Fruit fly (Drosophila melanogaster) whole organism, pupa: Measurements from ENCODE around the gene Cpr65Aw.

Experiments used
- CG10348 ChIP-seq: fragments of 200-800 bp; sonication (Bioruptor generic); IDR thresholded peaks from 2 replicates; pipeline ENCODE4 v1.3.6; 2022; ENCODE audit warnings: missing biosample characterization, missing genetic modification characterization
- CG12605 ChIP-seq: fragments of 200-800 bp; sonication (Bioruptor generic); IDR thresholded peaks from 2 replicates; pipeline ENCODE4 v1.3.6; 2022; ENCODE audit warnings: missing biosample characterization, missing genetic modification characterization
- CG13204 ChIP-seq: fragments of 200-800 bp; sonication (Bioruptor generic); optimal IDR thresholded peaks from 2 replicates; lab custom pipeline; 2018; ENCODE audit warnings: missing biosample characterization, mild to moderate bottlenecking, missing genetic modification characterization, moderate library complexity
- CG14655 ChIP-seq: fragments of 200-800 bp; sonication (Bioruptor generic); optimal IDR thresholded peaks from 3 replicates; lab custom pipeline; 2017; ENCODE audit warnings: mild to moderate bottlenecking, missing biosample characterization, missing genetic modification reagents, missing genetic modification characterization
- CG15710 ChIP-seq: fragments of 200-800 bp; sonication (Bioruptor generic); optimal IDR thresholded peaks from 2 replicates; lab custom pipeline; 2018; ENCODE audit warnings: missing biosample characterization, mild to moderate bottlenecking, missing genetic modification characterization, moderate library complexity
- CG17806 ChIP-seq: fragments of 200-800 bp; sonication (Bioruptor generic); optimal IDR thresholded peaks from 2 replicates; lab custom pipeline; 2018; ENCODE audit warnings: missing biosample characterization, mild to moderate bottlenecking, missing genetic modification characterization, moderate library complexity
- CG32121 ChIP-seq: fragments of 200-800 bp; sonication (Bioruptor generic); IDR thresholded peaks from 2 replicates; pipeline ENCODE4 v1.3.6; 2022; ENCODE audit warnings: missing biosample characterization, missing genetic modification characterization
- CG34367 ChIP-seq: fragments of 200-800 bp; sonication (Bioruptor generic); optimal IDR thresholded peaks from 2 replicates; lab custom pipeline; 2018; ENCODE audit warnings: missing biosample characterization, mild to moderate bottlenecking, missing genetic modification characterization
- CG4496 ChIP-seq: fragments of 200-800 bp; sonication (Bioruptor generic); IDR thresholded peaks from 3 replicates; pipeline ENCODE4 v1.3.6; 2022; ENCODE audit warnings: missing biosample characterization, missing genetic modification characterization
- CG8159 ChIP-seq: fragments of 200-800 bp; sonication (Bioruptor generic); optimal IDR thresholded peaks from 3 replicates; lab custom pipeline; 2018; ENCODE audit warnings: missing biosample characterization, mild to moderate bottlenecking, missing genetic modification characterization, moderate library complexity
- CG8301 ChIP-seq: fragments of 200-800 bp; sonication (Bioruptor generic); optimal IDR thresholded peaks from 2 replicates; lab custom pipeline; 2018; ENCODE audit warnings: missing biosample characterization, mild to moderate bottlenecking, missing genetic modification characterization
- CG9948 ChIP-seq: fragments of 200-800 bp; sonication (Bioruptor generic); optimal IDR thresholded peaks from 2 replicates; lab custom pipeline; 2018; ENCODE audit warnings: missing biosample characterization, mild to moderate bottlenecking, missing genetic modification characterization, moderate library complexity
- D1 ChIP-seq: fragments of 200-800 bp; sonication (Bioruptor generic); optimal IDR thresholded peaks from 2 replicates; lab custom pipeline; 2018; ENCODE audit warnings: missing biosample characterization, mild to moderate bottlenecking, missing genetic modification characterization, moderate library complexity
- EcR ChIP-seq: fragments of 200-800 bp; sonication (Bioruptor generic); optimal IDR thresholded peaks from 3 replicates; lab custom pipeline; 2019; ENCODE audit warnings: missing biosample characterization, missing genetic modification characterization, mild to moderate bottlenecking, moderate library complexity, missing genetic modification reagents
- Ets98B ChIP-seq: fragments of 200-800 bp; sonication (Bioruptor generic); IDR thresholded peaks from 2 replicates; pipeline ENCODE4 v1.3.6; 2022; ENCODE audit warnings: missing biosample characterization, missing genetic modification characterization
- Pif1A ChIP-seq: fragments of 200-800 bp; sonication (Bioruptor generic); optimal IDR thresholded peaks from 3 replicates; lab custom pipeline; 2016; ENCODE audit warnings: missing biosample characterization, missing genetic modification characterization
- Pif1B ChIP-seq: fragments of 200-800 bp; sonication (Bioruptor generic); optimal IDR thresholded peaks from 3 replicates; lab custom pipeline; 2016; ENCODE audit warnings: missing biosample characterization, missing genetic modification characterization
- Snoo ChIP-seq: fragments of 200-800 bp; sonication (Bioruptor generic); optimal IDR thresholded peaks from 3 replicates; lab custom pipeline; 2017; ENCODE audit warnings: missing biosample characterization, mild to moderate bottlenecking, missing genetic modification characterization, inconsistent platforms
- fd96Ca ChIP-seq: fragments of 200-800 bp; sonication (Bioruptor generic); IDR thresholded peaks from 3 replicates; pipeline ENCODE4 v1.3.6; 2022; ENCODE audit warnings: missing biosample characterization, missing genetic modification characterization
- gl ChIP-seq: fragments of 200-800 bp; sonication (Bioruptor generic); optimal IDR thresholded peaks from 2 replicates; lab custom pipeline; 2018; ENCODE audit warnings: missing biosample characterization, mild to moderate bottlenecking, missing genetic modification characterization
- rn ChIP-seq: fragments of 200-800 bp; sonication (Bioruptor generic); IDR thresholded peaks from 2 replicates; pipeline ENCODE4 v1.3.6; 2022; ENCODE audit warnings: missing biosample characterization, missing genetic modification characterization

The Cpr65Aw gene

dm6 chr3L:6138018-6138417 is 4.2 kb downstream of the Cpr65Aw start, which contains the start of gene Lcp65Ae:
Gene Lcp65Ae, minus strand, starts transcription at chr3L:6138118.
- TF ChIP-seq CG14655: no peak
- no peak for TF ChIP-seq Snoo (tag; lab: Kevin White, UChicago)
- TF ChIP-seq CG17806 (tag; lab: Kevin White, UChicago): no peak

dm6 chr3L:6136691-6137090 is 5.5 kb downstream of the Cpr65Aw start, which contains the start of gene Lcp65Af:
Gene Lcp65Af, minus strand, starts transcription at chr3L:6136791.
- TF ChIP-seq CG34367 (tag; lab: Kevin White, UChicago) (no peak), CG14655 (no peak), gl (tag; lab: Kevin White, UChicago) (no peak), CG12605 (GFP tag; lab: Robert Waterston, UW) (no peak), Pif1B (GFP tag; lab: Kevin White, UChicago) (no peak), CG9948 (no peak), CG17806 (tag; lab: Kevin White, UChicago) (no peak), Snoo (tag; lab: Kevin White, UChicago) (no peak), CG13204 (GFP tag; lab: Kevin White, UChicago) (no peak), EcR (no peak), CG8159 (tag; lab: Kevin White, UChicago) (no peak), rn (GFP tag; lab: Robert Waterston, UW) (no peak), CG32121 (GFP tag; lab: Robert Waterston, UW) (no peak)

dm6 chr3L:6135174-6135573 is 7.0 kb downstream of the Cpr65Aw start, which contains the start of gene Lcp65Ag1:
Gene Lcp65Ag1, minus strand, starts transcription at chr3L:6135274.
- TF ChIP-seq Snoo (tag; lab: Kevin White, UChicago) (no peak), CG12605 (GFP tag; lab: Robert Waterston, UW) (no peak), fd96Ca (GFP tag; lab: Robert Waterston, UW) (no peak), CG4496 (GFP tag; lab: Robert Waterston, UW) (no peak), Pif1B (GFP tag; lab: Kevin White, UChicago) (no peak), CG9948 (no peak), CG34367 (tag; lab: Kevin White, UChicago) (no peak), CG32121 (GFP tag; lab: Robert Waterston, UW) (no peak), gl (tag; lab: Kevin White, UChicago) (no peak), CG8301 (no peak), D1 (tag; lab: Kevin White, UChicago) (no peak), CG13204 (GFP tag; lab: Kevin White, UChicago) (no peak), CG15710 (no peak), CG17806 (tag; lab: Kevin White, UChicago) (no peak), EcR (no peak)

- no peak for TF ChIP-seq CG13204 (GFP tag; lab: Kevin White, UChicago)
- no peak for TF ChIP-seq CG14655
- TF ChIP-seq CG34367 (tag; lab: Kevin White, UChicago): no peak
- TF ChIP-seq Pif1B (GFP tag; lab: Kevin White, UChicago): no peak
- TF ChIP-seq CG12605 (GFP tag; lab: Robert Waterston, UW): no peak
- no peak for TF ChIP-seq Pif1A (GFP tag; lab: Kevin White, UChicago)
- TF ChIP-seq fd96Ca (GFP tag; lab: Robert Waterston, UW): no peak
- no peak for TF ChIP-seq CG8159 (tag; lab: Kevin White, UChicago)
- TF ChIP-seq CG4496 (GFP tag; lab: Robert Waterston, UW): no peak
- TF ChIP-seq CG15710: no peak
- no peak for TF ChIP-seq CG9948
- TF ChIP-seq CG10348 (GFP tag; lab: Robert Waterston, UW): no peak
- TF ChIP-seq Snoo (tag; lab: Kevin White, UChicago): no peak
- no peak for TF ChIP-seq Ets98B (GFP tag; lab: Robert Waterston, UW)
- TF ChIP-seq CG17806 (tag; lab: Kevin White, UChicago): no peak
- TF ChIP-seq, all 21 proteins: peak for 0
Observed at dm6 chr3L:6133546-6133945, 8.7 kb downstream of the Cpr65Aw start, which contains the start of gene Lcp65Ag2. Gene Lcp65Ag2, minus strand, starts transcription at chr3L:6133593.

- TF ChIP-seq rn (GFP tag; lab: Robert Waterston, UW) (0 out of 2 replicates have a peak, but pooled peaks have one; percentile 9), CG9948 (no peak)
Observed at dm6 chr3L:6132009-6132408, 10.2 kb downstream of the Cpr65Aw start, which contains the start of gene Cpr65Au. Gene Cpr65Au, minus strand, starts transcription at chr3L:6132109.

dm6 chr3L:6130944-6131343 is 11.3 kb downstream of the Cpr65Aw start, which contains the start of gene Lcp65Ag3:
Gene Lcp65Ag3, minus strand, starts transcription at chr3L:6130989.
- TF ChIP-seq CG9948 (no peak), D1 (tag; lab: Kevin White, UChicago) (no peak), CG4496 (GFP tag; lab: Robert Waterston, UW) (no peak), CG12605 (GFP tag; lab: Robert Waterston, UW) (no peak), gl (tag; lab: Kevin White, UChicago) (no peak), CG8159 (tag; lab: Kevin White, UChicago) (no peak), rn (GFP tag; lab: Robert Waterston, UW) (no peak), CG10348 (GFP tag; lab: Robert Waterston, UW) (no peak), CG32121 (GFP tag; lab: Robert Waterston, UW) (no peak), CG15710 (no peak), CG8301 (no peak), Ets98B (GFP tag; lab: Robert Waterston, UW) (no peak), Pif1B (GFP tag; lab: Kevin White, UChicago) (no peak), CG17806 (tag; lab: Kevin White, UChicago) (no peak), fd96Ca (GFP tag; lab: Robert Waterston, UW) (no peak)
